Worm (Caenorhabditis elegans) whole organism, late embryonic: Measurements from ENCODE around the gene Y67H2A.2.

Source experiments
- C08G9.2 ChIP-seq: sonication (generic microtip); optimal IDR thresholded peaks from 2 replicates; lab custom pipeline; 2016; ENCODE audit warnings: mild to moderate bottlenecking, missing genetic modification characterization, moderate library complexity, missing compliant biosample characterization
- F13H6.1 ChIP-seq: sonication (generic microtip); optimal IDR thresholded peaks from 2 replicates; lab custom pipeline; 2016; ENCODE audit warnings: missing genetic modification characterization, missing compliant biosample characterization
- K02D7.2 ChIP-seq: sonication (generic microtip); optimal IDR thresholded peaks from 2 replicates; lab custom pipeline; 2017; ENCODE audit warnings: mild to moderate bottlenecking, missing genetic modification characterization, missing compliant biosample characterization
- K09A11.1 ChIP-seq: sonication (generic microtip); optimal IDR thresholded peaks from 2 replicates; lab custom pipeline; 2017; ENCODE audit warnings: antibody characterized with exemption, mild to moderate bottlenecking, missing genetic modification characterization, missing compliant biosample characterization; ENCODE audit not compliant: insufficient read depth
- T23F11.4 ChIP-seq: fragments of 200-800 bp; sonication (Bioruptor generic); optimal IDR thresholded peaks from 2 replicates; lab custom pipeline; 2018; ENCODE audit warnings: mild to moderate bottlenecking, missing genetic modification characterization, missing compliant biosample characterization
- ahr-1 ChIP-seq: sonication (generic microtip); optimal IDR thresholded peaks from 2 replicates; lab custom pipeline; 2016; ENCODE audit warnings: missing genetic modification characterization, missing compliant biosample characterization
- ama-1 ChIP-seq: fragments of 150-350 bp; optimal IDR thresholded peaks from 2 replicates; lab custom pipeline; 2014
- ceh-14 ChIP-seq: sonication (generic microtip); optimal IDR thresholded peaks from 2 replicates; lab custom pipeline; 2016; ENCODE audit warnings: missing genotype, missing genetic modification characterization, missing compliant biosample characterization
- ceh-18 ChIP-seq: sonication (generic microtip); optimal IDR thresholded peaks from 2 replicates; lab custom pipeline; 2016; ENCODE audit warnings: missing genetic modification characterization, missing compliant biosample characterization
- ceh-22 ChIP-seq: sonication (generic microtip); optimal IDR thresholded peaks from 2 replicates; lab custom pipeline; 2017; ENCODE audit warnings: missing biosample characterization, missing genetic modification characterization
- ceh-24 ChIP-seq: sonication (generic microtip); optimal IDR thresholded peaks from 2 replicates; lab custom pipeline; 2016; ENCODE audit warnings: mild to moderate bottlenecking, missing genetic modification characterization, missing compliant biosample characterization
- ceh-30 ChIP-seq: fragments of 150-350 bp; optimal IDR thresholded peaks from 2 replicates; lab custom pipeline; 2014; ENCODE audit warnings: missing biosample characterization, missing genetic modification characterization
- ceh-34 ChIP-seq: sonication (generic microtip); optimal IDR thresholded peaks from 2 replicates; lab custom pipeline; 2016; ENCODE audit warnings: mild to moderate bottlenecking, missing genetic modification characterization, missing compliant biosample characterization
- ceh-48 ChIP-seq: sonication (generic microtip); optimal IDR thresholded peaks from 2 replicates; lab custom pipeline; 2016; ENCODE audit warnings: missing genetic modification characterization, inconsistent platforms, missing compliant biosample characterization
- ceh-6 ChIP-seq: fragments of 200-800 bp; sonication (Bioruptor generic); optimal IDR thresholded peaks from 2 replicates; lab custom pipeline; 2018; ENCODE audit warnings: mild to moderate bottlenecking, missing genetic modification characterization, missing compliant biosample characterization
- dmd-4 ChIP-seq: sonication (generic microtip); optimal IDR thresholded peaks from 2 replicates; lab custom pipeline; 2016; ENCODE audit warnings: borderline replicate concordance, missing genetic modification characterization, missing compliant biosample characterization
- elt-2 ChIP-seq: sonication (generic microtip); optimal IDR thresholded peaks from 2 replicates; lab custom pipeline; 2016; ENCODE audit warnings: missing genetic modification reagents, missing genetic modification characterization, missing compliant biosample characterization
- fkh-10 ChIP-seq: fragments of 150-350 bp; optimal IDR thresholded peaks from 2 replicates; lab custom pipeline; 2014; ENCODE audit warnings: missing biosample characterization, missing genetic modification reagents, missing genetic modification characterization
- gmeb-2 ChIP-seq: sonication (generic microtip); optimal IDR thresholded peaks from 2 replicates; lab custom pipeline; 2016; ENCODE audit warnings: missing genetic modification characterization, inconsistent platforms, missing compliant biosample characterization
- hlh-15 ChIP-seq: sonication (generic microtip); optimal IDR thresholded peaks from 2 replicates; lab custom pipeline; 2016; ENCODE audit warnings: missing genetic modification characterization, missing compliant biosample characterization
- hlh-6 ChIP-seq: sonication (generic microtip); optimal IDR thresholded peaks from 2 replicates; lab custom pipeline; 2016; ENCODE audit warnings: missing genotype, missing genetic modification characterization, missing compliant biosample characterization
- hlh-8 ChIP-seq: sonication (generic microtip); optimal IDR thresholded peaks from 2 replicates; lab custom pipeline; 2016; ENCODE audit warnings: missing genotype, missing genetic modification characterization, missing compliant biosample characterization
- lim-6 ChIP-seq: sonication (generic microtip); optimal IDR thresholded peaks from 2 replicates; lab custom pipeline; 2016; ENCODE audit warnings: missing genetic modification characterization, missing compliant biosample characterization
- lin-11 ChIP-seq: fragments of 200-800 bp; sonication (Bioruptor generic); optimal IDR thresholded peaks from 2 replicates; lab custom pipeline; 2018; ENCODE audit warnings: mild to moderate bottlenecking, missing genetic modification characterization, missing compliant biosample characterization
- madf-2 ChIP-seq: sonication (generic microtip); optimal IDR thresholded peaks from 2 replicates; lab custom pipeline; 2017; ENCODE audit warnings: missing genetic modification characterization, missing compliant biosample characterization
- mec-3 ChIP-seq: sonication (generic microtip); optimal IDR thresholded peaks from 2 replicates; lab custom pipeline; 2016; ENCODE audit warnings: borderline replicate concordance, missing genetic modification characterization, missing compliant biosample characterization
- nfya-1 ChIP-seq: sonication (generic microtip); optimal IDR thresholded peaks from 2 replicates; lab custom pipeline; 2017; ENCODE audit warnings: missing genetic modification characterization, mild to moderate bottlenecking, missing compliant biosample characterization, antibody characterized with exemption, moderate library complexity
- nhr-232 ChIP-seq: sonication (generic microtip); optimal IDR thresholded peaks from 2 replicates; lab custom pipeline; 2016; ENCODE audit warnings: missing genetic modification characterization, missing compliant biosample characterization
- odd-2 ChIP-seq: sonication (generic microtip); optimal IDR thresholded peaks from 2 replicates; lab custom pipeline; 2017; ENCODE audit warnings: antibody characterized with exemption, mild to moderate bottlenecking, missing genetic modification characterization, missing compliant biosample characterization
- pag-3 ChIP-seq: sonication (generic microtip); optimal IDR thresholded peaks from 2 replicates; lab custom pipeline; 2016; ENCODE audit warnings: missing compliant biosample characterization, missing genetic modification characterization, borderline replicate concordance
- pat-9 ChIP-seq: fragments of 200-800 bp; sonication (Bioruptor generic); optimal IDR thresholded peaks from 2 replicates; lab custom pipeline; 2018; ENCODE audit warnings: mild to moderate bottlenecking, missing genetic modification characterization, moderate library complexity, missing compliant biosample characterization
- pha-4 ChIP-seq: fragments of 150-350 bp; optimal IDR thresholded peaks from 2 replicates; lab custom pipeline; 2018; ENCODE audit warnings: missing biosample characterization, missing genetic modification reagents, missing genetic modification characterization
- pqm-1 ChIP-seq: sonication (generic microtip); optimal IDR thresholded peaks from 2 replicates; lab custom pipeline; 2016; ENCODE audit warnings: missing genetic modification characterization, missing compliant biosample characterization
- pros-1 ChIP-seq: fragments of 150-350 bp; optimal IDR thresholded peaks from 2 replicates; lab custom pipeline; 2014; ENCODE audit warnings: missing biosample characterization, missing genetic modification reagents, missing genetic modification characterization
- ref-2 ChIP-seq: sonication (generic microtip); optimal IDR thresholded peaks from 2 replicates; lab custom pipeline; 2016; ENCODE audit warnings: missing genetic modification characterization, missing compliant biosample characterization
- sox-2 ChIP-seq: fragments of 200-800 bp; sonication (Bioruptor generic); IDR thresholded peaks from 2 replicates; pipeline ENCODE4 v1.3.6; 2022; ENCODE audit warnings: missing genetic modification reagents, missing genetic modification characterization, missing compliant biosample characterization
- sox-4 ChIP-seq: sonication (generic microtip); optimal IDR thresholded peaks from 2 replicates; lab custom pipeline; 2017; ENCODE audit warnings: mild to moderate bottlenecking, missing genetic modification characterization, inconsistent platforms, missing compliant biosample characterization
- syd-9 ChIP-seq: sonication (generic microtip); optimal IDR thresholded peaks from 2 replicates; lab custom pipeline; 2016; ENCODE audit warnings: mild to moderate bottlenecking, missing genetic modification characterization, moderate library complexity, missing compliant biosample characterization
- tbx-7 ChIP-seq: sonication (generic microtip); optimal IDR thresholded peaks from 2 replicates; lab custom pipeline; 2016; ENCODE audit warnings: missing genotype, missing genetic modification characterization, missing compliant biosample characterization
- ttx-3 ChIP-seq: sonication (generic microtip); optimal IDR thresholded peaks from 2 replicates; lab custom pipeline; 2016; ENCODE audit warnings: missing genetic modification reagents, missing genetic modification characterization, missing compliant biosample characterization

The Y67H2A.2 gene

ce11 chrIV:13313156-13313555 lies 15.5 kb upstream of the Y67H2A.2 start:
- no peak for TF ChIP-seq ceh-30 (tag; lab: Kevin White, UChicago)
- TF ChIP-seq fkh-10 (GFP tag; lab: Kevin White, UChicago) = no peak
- no peak for TF ChIP-seq sox-2 (GFP tag; lab: Robert Waterston, UW)
- no peak for TF ChIP-seq ceh-14 (tag; lab: Kevin White, UChicago)
- no peak for TF ChIP-seq ceh-34 (tag; lab: Kevin White, UChicago)
- TF ChIP-seq madf-2 (tag; lab: Kevin White, UChicago) = no peak
- TF ChIP-seq dmd-4 = no peak
- no peak for TF ChIP-seq lin-11
- no peak for TF ChIP-seq pag-3 (tag; lab: Kevin White, UChicago)
- no peak for TF ChIP-seq tbx-7
- no peak for TF ChIP-seq syd-9 (tag; lab: Kevin White, UChicago)
- TF ChIP-seq, all 69 proteins: peak for 0

- TF ChIP-seq sox-2 (GFP tag; lab: Robert Waterston, UW) (no peak), nfya-1 (tag; lab: Kevin White, UChicago) (peak; percentile 11), F13H6.1 (tag; lab: Kevin White, UChicago) (no peak), hlh-6 (tag; lab: Kevin White, UChicago) (no peak)
Measured at ce11 chrIV:13311331-13312034, 13.9 kb upstream of the Y67H2A.2 start.

ce11 chrIV:13309636-13310035 lies 12.0 kb upstream of the Y67H2A.2 start:
- TF ChIP-seq hlh-15 (no peak), nfya-1 (tag; lab: Kevin White, UChicago) (peak; percentile 64)

ce11 chrIV:13304786-13305185 lies 7.2 kb upstream of the Y67H2A.2 start:
- TF ChIP-seq hlh-8 (tag; lab: Kevin White, UChicago) (no peak), ama-1 (lab: Kevin White, UChicago) (no peak), ceh-18 (tag; lab: Kevin White, UChicago) (no peak), nfya-1 (tag; lab: Kevin White, UChicago) (peak; percentile 62)

- TF ChIP-seq ceh-30 (tag; lab: Kevin White, UChicago) (no peak), ceh-6 (GFP tag; lab: Kevin White, UChicago) (no peak), madf-2 (tag; lab: Kevin White, UChicago) (no peak), K02D7.2 (no peak), pros-1 (tag; lab: Kevin White, UChicago) (no peak), ceh-24 (tag; lab: Kevin White, UChicago) (no peak), T23F11.4 (GFP tag; lab: Kevin White, UChicago) (no peak), ceh-22 (tag; lab: Kevin White, UChicago) (no peak), K09A11.1 (tag; lab: Kevin White, UChicago) (no peak), pha-4 (tag; lab: Kevin White, UChicago) (no peak), nhr-232 (no peak), sox-4 (tag; lab: Kevin White, UChicago) (no peak), ttx-3 (tag; lab: Kevin White, UChicago) (no peak), ref-2 (no peak), ahr-1 (tag; lab: Kevin White, UChicago) (no peak), lim-6 (tag; lab: Kevin White, UChicago) (no peak)
Measured at ce11 chrIV:13303442-13303841, 5.8 kb upstream of the Y67H2A.2 start, which contains the start of gene Y67H2A.7. TSS of gene Y67H2A.7 (plus strand) at chrIV:13303742.

ce11 chrIV:13300591-13300990 lies 3.0 kb upstream of the Y67H2A.2 start, which contains the start of gene csn-6:
TSS of gene csn-6 (plus strand) at chrIV:13300824.
- TF ChIP-seq gmeb-2 (tag; lab: Kevin White, UChicago) (no peak), mec-3 (tag; lab: Kevin White, UChicago) (no peak), pat-9 (tag; lab: Kevin White, UChicago) (no peak), lin-11 (no peak), fkh-10 (GFP tag; lab: Kevin White, UChicago) (no peak), C08G9.2 (tag; lab: Kevin White, UChicago) (no peak), pqm-1 (tag; lab: Kevin White, UChicago) (no peak), ceh-6 (GFP tag; lab: Kevin White, UChicago) (no peak), pros-1 (tag; lab: Kevin White, UChicago) (no peak), elt-2 (tag; lab: Kevin White, UChicago) (no peak), syd-9 (tag; lab: Kevin White, UChicago) (no peak), K09A11.1 (tag; lab: Kevin White, UChicago) (no peak), ceh-48 (no peak), hlh-6 (tag; lab: Kevin White, UChicago) (no peak), odd-2 (no peak)
- TF ChIP-seq, all 69 proteins: peak for 0
